Fruit fly (Drosophila melanogaster): ENCODE data around the gene Ccp84Ae.
A peak's percentile ranks its signal among the peaks of the same experiment; 100 is the strongest.

The Ccp84Ae gene

DNA sequence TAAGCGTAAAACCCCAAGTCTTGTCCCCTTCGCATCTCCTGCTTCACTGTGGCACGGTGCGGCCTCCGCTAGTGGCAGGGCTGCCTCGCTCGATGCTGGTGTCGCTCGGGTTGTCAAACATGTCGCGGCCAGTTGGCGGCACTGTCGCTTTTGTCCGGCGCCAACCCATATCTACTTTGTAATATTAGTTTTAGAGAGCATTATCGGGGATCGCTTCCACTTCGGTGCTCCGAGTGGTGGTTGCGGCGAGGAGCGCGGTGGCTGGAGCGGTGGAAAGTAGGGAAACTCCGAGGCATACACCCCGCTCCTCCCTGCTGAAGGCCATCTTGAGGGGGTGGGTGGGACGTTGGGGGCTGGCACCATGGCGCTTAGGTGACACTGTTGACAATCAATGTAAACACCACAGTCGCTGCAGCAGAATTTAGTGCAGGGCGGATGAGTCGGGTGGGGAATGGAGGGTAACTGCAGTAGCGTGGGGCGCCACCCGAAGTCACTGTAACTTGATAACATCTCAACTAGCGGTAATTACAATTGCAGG is 26.4 kb downstream of the Ccp84Ae start (continued):
- TF ChIP-seq tin (GFP tag; optimal IDR thresholded peaks at IDR 0.05) (no peak), B-H1 (GFP tag; IDR thresholded peaks at IDR 0.05) (no peak), CG4424 (GFP tag; optimal IDR thresholded peaks at IDR 0.05) (no peak), bcd (GFP tag; optimal IDR thresholded peaks at IDR 0.05) (peak; percentile 42), BtbVII (GFP tag; optimal IDR thresholded peaks at IDR 0.05) (no peak), Hr78 (GFP tag; optimal IDR thresholded peaks at IDR 0.05) (no peak), CG8359 (GFP tag; optimal IDR thresholded peaks at IDR 0.05; ENCODE audit: borderline replicate concordance) (peak; percentile 19), CG1832 (GFP tag; optimal IDR thresholded peaks at IDR 0.05) (no peak), kni (GFP tag; optimal IDR thresholded peaks at IDR 0.05) (peak; percentile 74), ham (GFP tag; IDR thresholded peaks at IDR 0.05) (no peak), otp (GFP tag; IDR thresholded peaks at IDR 0.05) (peak; percentile 76; the same call in 2 of the 3 replicates), Bgb (GFP tag; IDR thresholded peaks at IDR 0.05; ENCODE audit: partially characterized antibody) (no peak), dimm (GFP tag; IDR thresholded peaks at IDR 0.05) (no peak), peb (GFP tag; IDR thresholded peaks at IDR 0.05) (no peak), BEAF-32 (GFP tag; optimal IDR thresholded peaks at IDR 0.05) (no peak), nom (GFP tag; optimal IDR thresholded peaks at IDR 0.05) (no peak), CG34376 (GFP tag; optimal IDR thresholded peaks at IDR 0.05) (no peak), CG1602 (GFP tag; optimal IDR thresholded peaks at IDR 0.05) (no peak), CG7271 (tag; optimal IDR thresholded peaks at IDR 0.05) (no peak), nmo (GFP tag; optimal IDR thresholded peaks at IDR 0.05) (no peak), CG2129 (GFP tag; IDR thresholded peaks at IDR 0.05; ENCODE audit: partially characterized antibody) (no peak), bowl (GFP tag; IDR thresholded peaks at IDR 0.05) (no peak), Stat92E (GFP tag; optimal IDR thresholded peaks at IDR 0.05) (no peak), exex (tag; optimal IDR thresholded peaks at IDR 0.05) (no peak), lola (GFP tag; optimal IDR thresholded peaks at IDR 0.05) (no peak), MTF-1 (GFP tag; optimal IDR thresholded peaks at IDR 0.05; ENCODE audit: borderline replicate concordance) (peak; percentile 77), gce (GFP tag; IDR thresholded peaks at IDR 0.05) (no peak; the same call in 2 of the 3 replicates), so (GFP tag; IDR thresholded peaks at IDR 0.05) (no peak), cas (GFP tag; IDR thresholded peaks at IDR 0.05) (0 out of 2 replicates have a peak, but pooled peaks have one; percentile 6), slbo (GFP tag; IDR thresholded peaks at IDR 0.05) (no peak), Atf6 (GFP tag; IDR thresholded peaks at IDR 0.05) (no peak), Ets97D (GFP tag; optimal IDR thresholded peaks at IDR 0.05) (no peak), CG13296 (GFP tag; optimal IDR thresholded peaks at IDR 0.05) (no peak), vvl (GFP tag; IDR thresholded peaks at IDR 0.05) (no peak), Hr3 (GFP tag; optimal IDR thresholded peaks at IDR 0.05) (no peak), NK7.1 (GFP tag; optimal IDR thresholded peaks at IDR 0.05) (no peak), CG10565 (GFP tag; optimal IDR thresholded peaks at IDR 0.05) (no peak), CG13123 (GFP tag; optimal IDR thresholded peaks at IDR 0.05) (no peak), inv (GFP tag; IDR thresholded peaks at IDR 0.05; ENCODE audit: partially characterized antibody) (no peak), CG4854 (GFP tag; optimal IDR thresholded peaks at IDR 0.05) (no peak), CG3995 (GFP tag; optimal IDR thresholded peaks at IDR 0.05) (no peak), Gsc (GFP tag; IDR thresholded peaks at IDR 0.05) (no peak), Dip2 (GFP tag; IDR thresholded peaks at IDR 0.05) (no peak), Dek (tag; optimal IDR thresholded peaks at IDR 0.05) (no peak), yki (optimal IDR thresholded peaks at IDR 0.05) (no peak), CG6654 (GFP tag; optimal IDR thresholded peaks at IDR 0.05) (no peak), CG7556 (GFP tag; optimal IDR thresholded peaks at IDR 0.05) (no peak), CG16863 (GFP tag; optimal IDR thresholded peaks at IDR 0.05) (no peak), CG7987 (GFP tag; optimal IDR thresholded peaks at IDR 0.05) (peak; percentile 17), H2.0 (GFP tag; IDR thresholded peaks at IDR 0.05) (no peak)
